Fruit fly (Drosophila melanogaster) whole organism, embryonic: Measurements from ENCODE around the gene Cdc42.
A peak's percentile ranks its signal among the peaks of the same experiment; 100 is the strongest.

Experiments used
- Aef1 ChIP-seq: fragments of 200-800 bp; sonication (Bioruptor generic); IDR thresholded peaks from 3 replicates; pipeline ENCODE4 v1.3.6; 2022; ENCODE audit warnings: missing biosample characterization, missing genetic modification characterization
- Bdp1 ChIP-seq: fragments of 200-800 bp; sonication (Bioruptor generic); optimal IDR thresholded peaks from 3 replicates; lab custom pipeline; 2016; ENCODE audit warnings: missing biosample characterization, missing genetic modification characterization
- CG10209 ChIP-seq: fragments of 200-800 bp; sonication (Bioruptor generic); optimal IDR thresholded peaks from 3 replicates; lab custom pipeline; 2017; ENCODE audit warnings: missing biosample characterization, mild to moderate bottlenecking, missing genetic modification characterization, missing genetic modification reagents
- CG11695 ChIP-seq: fragments of 200-800 bp; sonication (Bioruptor generic); IDR thresholded peaks from 3 replicates; pipeline ENCODE4 v1.3.6; 2022; ENCODE audit warnings: missing biosample characterization, missing genetic modification characterization
- CG12104 ChIP-seq: fragments of 200-800 bp; sonication (Bioruptor generic); optimal IDR thresholded peaks from 3 replicates; lab custom pipeline; 2016; ENCODE audit warnings: missing biosample characterization, missing genetic modification characterization
- CG12744 ChIP-seq: fragments of 200-800 bp; sonication (Bioruptor generic); optimal IDR thresholded peaks from 2 replicates; lab custom pipeline; 2016; ENCODE audit warnings: missing biosample characterization, missing genetic modification characterization
- CG14860 ChIP-seq: fragments of 200-800 bp; sonication (Bioruptor generic); IDR thresholded peaks from 3 replicates; pipeline ENCODE4 v1.3.6; 2022; ENCODE audit warnings: missing biosample characterization, missing genetic modification characterization; ENCODE audit not compliant: partially characterized antibody
- CG15269 ChIP-seq: fragments of 200-800 bp; sonication (Bioruptor generic); optimal IDR thresholded peaks from 2 replicates; lab custom pipeline; 2018; ENCODE audit warnings: missing biosample characterization, mild to moderate bottlenecking, missing genetic modification characterization, moderate library complexity
- CG1647 ChIP-seq: fragments of 200-800 bp; sonication (Bioruptor generic); optimal IDR thresholded peaks from 3 replicates; lab custom pipeline; 2016; ENCODE audit warnings: missing biosample characterization, missing genetic modification characterization
- CG16815 ChIP-seq: fragments of 200-800 bp; sonication (Bioruptor generic); optimal IDR thresholded peaks from 3 replicates; lab custom pipeline; 2017; ENCODE audit warnings: missing biosample characterization, mild to moderate bottlenecking, missing genetic modification characterization
- CG17612 ChIP-seq: fragments of 200-800 bp; sonication (Bioruptor generic); IDR thresholded peaks from 2 replicates; pipeline ENCODE4 v1.3.6; 2022; ENCODE audit warnings: missing biosample characterization, missing genetic modification characterization
- CG1792 ChIP-seq: fragments of 200-800 bp; sonication (Bioruptor generic); optimal IDR thresholded peaks from 2 replicates; lab custom pipeline; 2016; ENCODE audit warnings: missing biosample characterization, missing genetic modification characterization
- CG32532 ChIP-seq: fragments of 200-800 bp; sonication (Bioruptor generic); IDR thresholded peaks from 2 replicates; pipeline ENCODE4 v1.3.6; 2022; ENCODE audit warnings: missing biosample characterization, missing genetic modification characterization
- CG32767 ChIP-seq: fragments of 200-800 bp; sonication (Bioruptor generic); IDR thresholded peaks from 2 replicates; pipeline ENCODE4 v1.3.6; 2022; ENCODE audit warnings: missing biosample characterization, missing genetic modification characterization
- CG34376 ChIP-seq: fragments of 200-800 bp; sonication (Bioruptor generic); optimal IDR thresholded peaks from 2 replicates; lab custom pipeline; 2018; ENCODE audit warnings: missing biosample characterization, mild to moderate bottlenecking, missing genetic modification characterization
- CG42726 ChIP-seq: fragments of 200-800 bp; sonication (Bioruptor generic); IDR thresholded peaks from 2 replicates; pipeline ENCODE4 v1.3.6; 2022; ENCODE audit warnings: missing biosample characterization, missing genetic modification characterization; ENCODE audit not compliant: partially characterized antibody
- CG4360 ChIP-seq: fragments of 200-800 bp; sonication (Bioruptor generic); IDR thresholded peaks from 2 replicates; pipeline ENCODE4 v1.3.6; 2022; ENCODE audit warnings: missing biosample characterization, missing genetic modification characterization
- CG4820 ChIP-seq: fragments of 200-800 bp; sonication (Bioruptor generic); optimal IDR thresholded peaks from 3 replicates; lab custom pipeline; 2016; ENCODE audit warnings: missing biosample characterization, missing genetic modification characterization
- CG6683 ChIP-seq: fragments of 200-800 bp; sonication (Bioruptor generic); optimal IDR thresholded peaks from 2 replicates; lab custom pipeline; 2017; ENCODE audit warnings: missing biosample characterization, mild to moderate bottlenecking, missing genetic modification characterization, missing genetic modification reagents
- CG6689 ChIP-seq: fragments of 200-800 bp; sonication (Bioruptor generic); IDR thresholded peaks from 2 replicates; pipeline ENCODE4 v1.3.6; 2022; ENCODE audit warnings: missing biosample characterization, missing genetic modification characterization
- CG7928 ChIP-seq: fragments of 200-800 bp; sonication (Bioruptor generic); optimal IDR thresholded peaks from 2 replicates; lab custom pipeline; 2017; ENCODE audit warnings: missing biosample characterization, mild to moderate bottlenecking, missing genetic modification characterization
- CrebB ChIP-seq: fragments of 200-800 bp; sonication (Bioruptor generic); optimal IDR thresholded peaks from 3 replicates; lab custom pipeline; 2018; ENCODE audit warnings: missing biosample characterization, mild to moderate bottlenecking, missing genetic modification characterization
- Dfd ChIP-seq, 2 experiments: fragments of >200 bp; optimal IDR thresholded peaks; 2 replicates each; lab custom pipeline; 2017; ENCODE audit warnings: missing biosample characterization in 2 of 2, missing genetic modification characterization in 2 of 2
- Dll ChIP-seq: fragments of 200-800 bp; sonication (Bioruptor generic); IDR thresholded peaks from 4 replicates; pipeline ENCODE4 v1.3.6; 2022; ENCODE audit warnings: missing biosample characterization, missing genetic modification characterization; ENCODE audit not compliant: partially characterized antibody
- Dref ChIP-seq: fragments of 200-800 bp; sonication (Bioruptor generic); IDR thresholded peaks from 2 replicates; pipeline ENCODE4 v1.3.6; 2022; ENCODE audit warnings: missing biosample characterization, missing genetic modification characterization
- GATAe ChIP-seq: fragments of 200-800 bp; sonication (Bioruptor generic); conservative IDR thresholded peaks from 2 replicates; pipeline ENCODE4 v1.3.6; 2022; ENCODE audit warnings: missing biosample characterization, missing genetic modification characterization
- Meics ChIP-seq: fragments of 200-800 bp; sonication (Bioruptor generic); optimal IDR thresholded peaks from 2 replicates; lab custom pipeline; 2017; ENCODE audit warnings: missing biosample characterization, mild to moderate bottlenecking, missing genetic modification characterization
- Myb ChIP-seq: fragments of 200-800 bp; sonication (Bioruptor generic); optimal IDR thresholded peaks from 2 replicates; lab custom pipeline; 2016; ENCODE audit warnings: missing biosample characterization, missing genetic modification characterization
- Xrp1 ChIP-seq: fragments of 200-800 bp; sonication (Bioruptor generic); IDR thresholded peaks from 2 replicates; pipeline ENCODE4 v1.3.6; 2022; ENCODE audit warnings: missing biosample characterization, missing genetic modification characterization
- bigmax ChIP-seq: fragments of 200-800 bp; sonication (Bioruptor generic); optimal IDR thresholded peaks from 2 replicates; lab custom pipeline; 2018; ENCODE audit warnings: missing biosample characterization, mild to moderate bottlenecking, missing genetic modification characterization
- bowl ChIP-seq: fragments of 200-800 bp; sonication (Bioruptor generic); IDR thresholded peaks from 2 replicates; pipeline ENCODE4 v1.3.6; 2022; ENCODE audit warnings: missing biosample characterization, missing genetic modification characterization
- btn ChIP-seq: fragments of 200-800 bp; sonication (Bioruptor generic); optimal IDR thresholded peaks from 2 replicates; lab custom pipeline; 2016; ENCODE audit warnings: missing biosample characterization, missing genetic modification characterization
- caup ChIP-seq: fragments of 200-800 bp; sonication (Bioruptor generic); optimal IDR thresholded peaks from 3 replicates; lab custom pipeline; 2017; ENCODE audit warnings: missing biosample characterization, mild to moderate bottlenecking, missing genetic modification characterization, moderate library complexity; ENCODE audit not compliant: severe bottlenecking
- chn ChIP-seq: fragments of 200-800 bp; sonication (Bioruptor generic); optimal IDR thresholded peaks from 2 replicates; lab custom pipeline; 2016; ENCODE audit warnings: missing biosample characterization, missing genetic modification characterization
- crc ChIP-seq: fragments of 200-800 bp; sonication (Bioruptor generic); optimal IDR thresholded peaks from 2 replicates; lab custom pipeline; 2016; ENCODE audit warnings: missing biosample characterization, missing genetic modification characterization
- dm ChIP-seq: fragments of 200-800 bp; sonication (Bioruptor generic); optimal IDR thresholded peaks from 3 replicates; lab custom pipeline; 2016; ENCODE audit warnings: missing biosample characterization, missing genetic modification characterization
- fru ChIP-seq: fragments of >200 bp; optimal IDR thresholded peaks from 2 replicates; lab custom pipeline; 2017
- gce ChIP-seq: fragments of 200-800 bp; sonication (Bioruptor generic); IDR thresholded peaks from 3 replicates; pipeline ENCODE4 v1.3.6; 2022; ENCODE audit warnings: missing biosample characterization, missing genetic modification characterization
- h ChIP-seq: fragments of >200 bp; optimal IDR thresholded peaks from 2 replicates; lab custom pipeline; 2017
- her ChIP-seq: fragments of 200-800 bp; sonication (Bioruptor generic); optimal IDR thresholded peaks from 2 replicates; lab custom pipeline; 2016; ENCODE audit warnings: missing biosample characterization, missing genetic modification characterization
- hkb ChIP-seq, 2 experiments: fragments of 200-800 bp in 1 of 2; fragments of >200 bp in 1 of 2; sonication (Bioruptor generic) in 1 of 2; IDR thresholded peaks in 1 of 2; optimal IDR thresholded peaks in 1 of 2; 2 replicates each; pipeline versions ENCODE4 v1.3.6 to Lab custom; 2017 to 2022; ENCODE audit warnings: missing biosample characterization in 1 of 2, missing genetic modification characterization in 1 of 2
- knrl ChIP-seq: fragments of 200-800 bp; sonication (Bioruptor generic); IDR thresholded peaks from 3 replicates; pipeline ENCODE4 v1.3.6; 2022; ENCODE audit warnings: missing biosample characterization, missing genetic modification characterization; ENCODE audit not compliant: partially characterized antibody
- lmd ChIP-seq: fragments of 200-800 bp; sonication (Bioruptor generic); IDR thresholded peaks from 2 replicates; pipeline ENCODE4 v1.3.6; 2022; ENCODE audit warnings: missing biosample characterization, missing genetic modification characterization
- odd ChIP-seq: fragments of 200-800 bp; sonication (Bioruptor generic); optimal IDR thresholded peaks from 2 replicates; lab custom pipeline; 2017; ENCODE audit warnings: missing biosample characterization, mild to moderate bottlenecking, missing genetic modification characterization
- org-1 ChIP-seq: fragments of 200-800 bp; sonication (Bioruptor generic); optimal IDR thresholded peaks from 2 replicates; lab custom pipeline; 2017; ENCODE audit warnings: missing biosample characterization, missing genetic modification characterization
- prd ChIP-seq, 3 experiments: fragments of >200 bp in 2 of 3; fragments of 200-800 bp in 1 of 3; sonication (Bioruptor generic) in 1 of 3; optimal IDR thresholded peaks in 2 of 3; IDR thresholded peaks in 1 of 3; 2 replicates in 2 of 3; 3 replicates in 1 of 3; pipeline versions ENCODE4 v1.3.6 to Lab custom; 2017 to 2022; ENCODE audit warnings: missing biosample characterization in 1 of 3, missing genetic modification characterization in 1 of 3
- rib ChIP-seq: fragments of 200-800 bp; sonication (Bioruptor generic); IDR thresholded peaks from 2 replicates; pipeline ENCODE4 v1.3.6; 2022; ENCODE audit warnings: missing biosample characterization, missing genetic modification characterization
- run ChIP-seq: fragments of 200-800 bp; sonication (Bioruptor generic); optimal IDR thresholded peaks from 3 replicates; lab custom pipeline; 2018; ENCODE audit warnings: missing biosample characterization, mild to moderate bottlenecking, missing genetic modification characterization
- slou ChIP-seq: fragments of 200-800 bp; sonication (Bioruptor generic); optimal IDR thresholded peaks from 3 replicates; lab custom pipeline; 2016; ENCODE audit warnings: missing biosample characterization, missing genetic modification characterization
- yki ChIP-seq: fragments of >200 bp; optimal IDR thresholded peaks from 3 replicates; lab custom pipeline; 2018
- zf30C ChIP-seq: fragments of 200-800 bp; sonication (Bioruptor generic); optimal IDR thresholded peaks from 3 replicates; lab custom pipeline; 2018; ENCODE audit warnings: missing biosample characterization, mild to moderate bottlenecking, missing genetic modification characterization

The Cdc42 gene

DNA sequence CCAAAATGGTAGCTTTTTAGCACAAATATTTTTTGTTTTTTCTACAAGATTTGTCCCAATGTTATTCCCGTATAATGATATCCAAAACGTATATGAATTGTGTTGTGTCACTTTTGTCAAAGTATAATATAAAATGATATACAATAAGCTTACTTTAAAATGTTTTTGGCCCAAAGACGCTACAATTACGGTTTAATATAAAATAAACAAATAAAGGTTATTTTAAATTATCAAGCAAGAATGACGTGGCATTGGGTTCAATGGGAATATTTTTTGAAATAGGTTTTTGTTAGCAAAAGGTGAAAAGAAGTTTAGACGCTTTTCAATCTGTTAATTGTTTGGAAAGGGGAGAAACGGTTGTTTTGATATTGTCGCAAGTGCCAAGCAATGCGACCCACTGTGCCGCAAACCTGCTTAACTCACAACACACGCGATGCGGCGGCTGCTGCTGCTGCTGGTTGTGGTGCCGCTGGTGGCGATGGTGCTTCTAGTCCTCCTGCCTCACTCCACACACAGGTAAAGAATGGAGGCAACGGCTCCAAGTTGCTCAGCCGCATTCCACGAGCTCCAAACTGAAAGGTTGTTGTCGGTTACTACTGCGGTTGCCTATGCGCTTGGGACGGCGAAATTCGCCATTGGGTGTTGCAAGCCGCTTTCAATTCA lies 33.6 kb upstream of the Cdc42 start (continued):
- TF ChIP-seq run (tag; lab: Kevin White, UChicago) (no peak), fru (no peak), caup (GFP tag; lab: Kevin White, UChicago) (peak; percentile 10), btn (GFP tag; lab: Kevin White, UChicago) (no peak), CG6683 (GFP tag; lab: Kevin White, UChicago) (no peak), Meics (peak; percentile 75), yki (lab: Kevin White, UChicago) (no peak), slou (GFP tag; lab: Kevin White, UChicago) (no peak), Dll (GFP tag; lab: Robert Waterston, UW) (no peak), CG16815 (GFP tag; lab: Kevin White, UChicago) (peak; percentile 61), lmd (GFP tag; lab: Robert Waterston, UW) (no peak), Dfd (GFP tag; optimal IDR thresholded peaks at IDR 0.05; lab: Kevin White, UChicago) (no peak), CG12104 (GFP tag; lab: Kevin White, UChicago) (peak; percentile 61), Bdp1 (GFP tag; lab: Kevin White, UChicago) (no peak), CG15269 (tag; lab: Kevin White, UChicago) (peak; percentile 64), CG10209 (peak; percentile 54), zf30C (GFP tag; lab: Kevin White, UChicago) (no peak), odd (peak; percentile 58), Dref (GFP tag; lab: Robert Waterston, UW) (no peak), CG6689 (GFP tag; lab: Robert Waterston, UW) (peak; percentile 29; the same call in 1 of the 2 replicates), bowl (no peak), CG1647 (GFP tag; lab: Kevin White, UChicago) (no peak), Aef1 (GFP tag; lab: Robert Waterston, UW) (no peak), CG12744 (no peak), CG17612 (GFP tag; lab: Robert Waterston, UW) (no peak), GATAe (GFP tag; lab: Robert Waterston, UW) (no peak), CG42726 (GFP tag; lab: Robert Waterston, UW) (no peak), CG11695 (peak; percentile 46; the same call in 2 of the 3 replicates), crc (GFP tag; lab: Kevin White, UChicago) (no peak), prd (optimal IDR thresholded peaks at IDR 0.05; lab: Kevin White, UChicago) (no peak), prd (GFP tag; IDR thresholded peaks at IDR 0.05; lab: Robert Waterston, UW) (0 out of 3 replicates have a peak, but pooled peaks have one; percentile 16), Xrp1 (GFP tag; lab: Robert Waterston, UW) (peak; percentile 21; the same call in 1 of the 2 replicates), CG7928 (GFP tag; lab: Kevin White, UChicago) (no peak), org-1 (GFP tag; lab: Kevin White, UChicago) (peak; percentile 51), CG32767 (GFP tag; lab: Robert Waterston, UW) (no peak), her (GFP tag; lab: Kevin White, UChicago) (no peak), rib (no peak), hkb (optimal IDR thresholded peaks at IDR 0.05; lab: Kevin White, UChicago) (no peak), hkb (GFP tag; IDR thresholded peaks at IDR 0.05; lab: Robert Waterston, UW) (no peak), CG4820 (peak; percentile 16), h (lab: Kevin White, UChicago) (no peak), bigmax (GFP tag; lab: Kevin White, UChicago) (no peak), CG4360 (GFP tag; lab: Robert Waterston, UW) (no peak), CG14860 (GFP tag; lab: Robert Waterston, UW) (no peak), CG34376 (GFP tag; lab: Kevin White, UChicago) (peak; percentile 58), CrebB (no peak), dm (GFP tag; lab: Kevin White, UChicago) (no peak), Myb (GFP tag; lab: Kevin White, UChicago) (no peak), CG32532 (GFP tag; lab: Robert Waterston, UW) (no peak; the same call in 1 of the 2 replicates), chn (GFP tag; lab: Kevin White, UChicago) (no peak), CG1792 (GFP tag; lab: Kevin White, UChicago) (no peak), gce (GFP tag; lab: Robert Waterston, UW) (no peak), knrl (GFP tag; lab: Robert Waterston, UW) (no peak)
